Worm (Caenorhabditis elegans) whole organism, L1 larva: Measurements from ENCODE around the gene cox-5A.
A peak's percentile ranks its signal among the peaks of the same experiment; 100 is the strongest.

Experiments
- Y116A8C.19 ChIP-seq: sonication (generic microtip); optimal IDR thresholded peaks from 2 replicates; lab custom pipeline; 2016; ENCODE audit warnings: missing compliant biosample characterization, missing genetic modification characterization, borderline replicate concordance
- aha-1 ChIP-seq: fragments of 150-350 bp; optimal IDR thresholded peaks from 2 replicates; lab custom pipeline; 2014; ENCODE audit warnings: missing biosample characterization, missing genetic modification characterization
- ama-1 ChIP-seq: fragments of 150-350 bp; optimal IDR thresholded peaks from 2 replicates; lab custom pipeline; 2014
- blmp-1 ChIP-seq: fragments of 150-350 bp; optimal IDR thresholded peaks from 2 replicates; lab custom pipeline; 2014; ENCODE audit warnings: missing biosample characterization, missing genetic modification characterization
- ces-1 ChIP-seq: fragments of 150-350 bp; optimal IDR thresholded peaks from 2 replicates; lab custom pipeline; 2014; ENCODE audit warnings: missing biosample characterization, missing genetic modification reagents, missing genetic modification characterization
- efl-1 ChIP-seq, 4 experiments: fragments of 150-350 bp; optimal IDR thresholded peaks in 3 of 4; peaks in 1 of 4; 1 replicate in 1 of 4; 2 replicates in 3 of 4; lab custom pipeline; 2014; ENCODE audit warnings: missing biosample characterization in 2 of 4, missing genetic modification characterization in 2 of 4, missing genetic modification reagents in 2 of 4
- egl-27 ChIP-seq, 2 experiments: fragments of 150-350 bp in 1 of 2; sonication (generic microtip); optimal IDR thresholded peaks; 3 replicates each; lab custom pipeline; 2017 to 2018; ENCODE audit warnings: missing biosample characterization in 2 of 2, missing genetic modification characterization in 2 of 2, missing genetic modification reagents in 2 of 2
- fkh-10 ChIP-seq: sonication (generic microtip); optimal IDR thresholded peaks from 2 replicates; lab custom pipeline; 2017; ENCODE audit warnings: missing biosample characterization, missing genetic modification reagents, missing genetic modification characterization
- fos-1 ChIP-seq: fragments of 150-350 bp; optimal IDR thresholded peaks from 2 replicates; lab custom pipeline; 2014; ENCODE audit warnings: missing biosample characterization, missing genetic modification characterization
- hlh-4 ChIP-seq: sonication (generic microtip); optimal IDR thresholded peaks from 2 replicates; lab custom pipeline; 2016; ENCODE audit warnings: mild to moderate bottlenecking, missing genetic modification characterization, missing compliant biosample characterization
- lin-13 ChIP-seq: fragments of 150-350 bp; optimal IDR thresholded peaks from 2 replicates; lab custom pipeline; 2014; ENCODE audit warnings: missing biosample characterization, missing genetic modification reagents, missing genetic modification characterization
- lin-14 ChIP-seq: fragments of 200-800 bp; sonication (Bioruptor generic); optimal IDR thresholded peaks from 2 replicates; lab custom pipeline; 2018; ENCODE audit warnings: mild to moderate bottlenecking, missing genetic modification characterization, moderate library complexity, missing compliant biosample characterization
- lin-35 ChIP-seq, 2 experiments: fragments of 150-350 bp; optimal IDR thresholded peaks; 2 replicates each; lab custom pipeline; 2014; ENCODE audit warnings: missing biosample characterization in 2 of 2, missing genetic modification characterization in 2 of 2, missing genetic modification reagents in 2 of 2
- lin-39 ChIP-seq: fragments of 150-350 bp; optimal IDR thresholded peaks from 2 replicates; lab custom pipeline; 2014; ENCODE audit warnings: missing biosample characterization, missing genetic modification reagents, missing genetic modification characterization
- lsy-2 ChIP-seq, 2 experiments: fragments of 150-350 bp; optimal IDR thresholded peaks; 2 replicates each; lab custom pipeline; 2014; ENCODE audit warnings: missing biosample characterization in 2 of 2, missing genetic modification characterization in 2 of 2
- mdl-1 ChIP-seq, 2 experiments: fragments of 150-350 bp; optimal IDR thresholded peaks; 2 replicates each; lab custom pipeline; 2014 to 2017; ENCODE audit warnings: missing biosample characterization in 2 of 2, missing genetic modification characterization in 2 of 2, inconsistent platforms in 1 of 2
- mef-2 ChIP-seq: fragments of 150-350 bp; optimal IDR thresholded peaks from 2 replicates; lab custom pipeline; 2014; ENCODE audit warnings: missing biosample characterization, missing genetic modification characterization
- nhr-19 ChIP-seq: fragments of 200-800 bp; sonication (Bioruptor generic); conservative IDR thresholded peaks from 2 replicates; pipeline ENCODE4 v1.3.6; 2022; ENCODE audit warnings: missing genetic modification characterization, missing compliant biosample characterization
- nhr-20 ChIP-seq: sonication (generic microtip); optimal IDR thresholded peaks from 2 replicates; lab custom pipeline; 2016; ENCODE audit warnings: mild to moderate bottlenecking, missing genetic modification characterization, missing compliant biosample characterization
- nhr-47 ChIP-seq: sonication (generic microtip); optimal IDR thresholded peaks from 2 replicates; lab custom pipeline; 2016; ENCODE audit warnings: mild to moderate bottlenecking, missing genetic modification characterization, moderate library complexity, missing compliant biosample characterization
- nhr-71 ChIP-seq: sonication (generic microtip); optimal IDR thresholded peaks from 2 replicates; lab custom pipeline; 2016; ENCODE audit warnings: mild to moderate bottlenecking, missing genetic modification characterization, moderate library complexity, missing compliant biosample characterization
- nhr-84 ChIP-seq: sonication (generic microtip); optimal IDR thresholded peaks from 2 replicates; lab custom pipeline; 2017; ENCODE audit warnings: missing biosample characterization, missing genetic modification characterization
- nhr-85 ChIP-seq: sonication (generic microtip); peaks from one replicate; lab custom pipeline; 2016; ENCODE audit warnings: missing genetic modification characterization, inconsistent platforms, missing compliant biosample characterization
- nhr-90 ChIP-seq: sonication (generic microtip); optimal IDR thresholded peaks from 2 replicates; lab custom pipeline; 2016; ENCODE audit warnings: mild to moderate bottlenecking, missing genetic modification characterization, missing compliant biosample characterization; ENCODE audit not compliant: poor library complexity
- pax-3 ChIP-seq: fragments of 200-800 bp; sonication (Bioruptor generic); optimal IDR thresholded peaks from 2 replicates; lab custom pipeline; 2018; ENCODE audit warnings: mild to moderate bottlenecking, missing genetic modification characterization, moderate library complexity, missing compliant biosample characterization
- rnt-1 ChIP-seq: sonication (generic microtip); optimal IDR thresholded peaks from 2 replicates; lab custom pipeline; 2016; ENCODE audit warnings: mild to moderate bottlenecking, missing genetic modification characterization, moderate library complexity, missing compliant biosample characterization
- snu-23 ChIP-seq: sonication (generic microtip); optimal IDR thresholded peaks from 2 replicates; lab custom pipeline; 2016; ENCODE audit warnings: missing genetic modification characterization, missing compliant biosample characterization
- swsn-7 ChIP-seq: sonication (generic microtip); optimal IDR thresholded peaks from 2 replicates; lab custom pipeline; 2016; ENCODE audit warnings: missing genetic modification characterization, missing compliant biosample characterization
- tbx-2 ChIP-seq: sonication (generic microtip); optimal IDR thresholded peaks from 2 replicates; lab custom pipeline; 2016; ENCODE audit warnings: missing genetic modification characterization, missing compliant biosample characterization
- tlp-1 ChIP-seq: fragments of 150-350 bp; optimal IDR thresholded peaks from 2 replicates; lab custom pipeline; 2014; ENCODE audit warnings: missing biosample characterization, missing genetic modification characterization
- unc-86 ChIP-seq: sonication (generic microtip); optimal IDR thresholded peaks from 2 replicates; lab custom pipeline; 2016; ENCODE audit warnings: missing genetic modification characterization, missing compliant biosample characterization
- zag-1 ChIP-seq: fragments of 150-350 bp; optimal IDR thresholded peaks from 2 replicates; lab custom pipeline; 2014; ENCODE audit warnings: missing biosample characterization, missing genetic modification characterization
- zip-4 ChIP-seq: fragments of 200-800 bp; sonication (Bioruptor generic); optimal IDR thresholded peaks from 2 replicates; lab custom pipeline; 2018; ENCODE audit warnings: mild to moderate bottlenecking, missing genetic modification characterization, moderate library complexity, missing compliant biosample characterization
- ztf-11 ChIP-seq, 2 experiments: sonication (generic microtip); optimal IDR thresholded peaks; 2 replicates each; lab custom pipeline; 2016 to 2017; ENCODE audit warnings: missing genetic modification characterization in 2 of 2, missing biosample characterization in 1 of 2, missing compliant biosample characterization in 1 of 2

The cox-5A gene

ce11 chrIII:12904052-12904451 is 1.2 kb upstream of the cox-5A start (continued):
- TF ChIP-seq ces-1 (no peak), Y116A8C.19 (no peak), nhr-85 (no peak), fkh-10 (no peak), ztf-11 (tag; optimal IDR thresholded peaks at IDR 0.05; lab: Kevin White, UChicago) (no peak)

- TF ChIP-seq fos-1 (peak; percentile 46), nhr-90 (peak; percentile 69), lsy-2 (tag; optimal IDR thresholded peaks at IDR 0.05; lab: Kevin White, UChicago) (peak; percentile 2 to 66), unc-86 (tag; lab: Kevin White, UChicago) (peak; percentile 19), pax-3 (tag; lab: Kevin White, UChicago) (no peak), lin-13 (peak; percentile 30), swsn-7 (peak; percentile 38), snu-23 (GFP tag; lab: Kevin White, UChicago) (peak; percentile 28), tlp-1 (tag; lab: Kevin White, UChicago) (no peak), mef-2 (tag; lab: Kevin White, UChicago) (no peak), nhr-84 (tag; lab: Kevin White, UChicago) (no peak), tbx-2 (tag; lab: Kevin White, UChicago) (peak; percentile 19), nhr-71 (tag; lab: Kevin White, UChicago) (peak; percentile 62), mdl-1 (tag; optimal IDR thresholded peaks at IDR 0.05; lab: Kevin White, UChicago) (no peak), nhr-47 (tag; lab: Kevin White, UChicago) (peak; percentile 48), efl-1 (optimal IDR thresholded peaks at IDR 0.05; lab: Kevin White, UChicago) (peak; percentile 23 to 33), efl-1 (GFP tag; optimal IDR thresholded peaks at IDR 0.05 in 1 of 2; lab: Kevin White, UChicago) (peak in 1 of 2 experiments; percentile 34), ztf-11 (tag; optimal IDR thresholded peaks at IDR 0.05; lab: Kevin White, UChicago) (no peak), rnt-1 (tag; lab: Kevin White, UChicago) (peak; percentile 2), nhr-85 (peak; percentile 78), zip-4 (peak; percentile 22), nhr-20 (peak; percentile 16), blmp-1 (tag; lab: Kevin White, UChicago) (no peak), lin-35 (GFP tag; optimal IDR thresholded peaks at IDR 0.05; lab: Kevin White, UChicago) (peak in 1 of 2 experiments; percentile 28), ama-1 (lab: Kevin White, UChicago) (peak; percentile 70), nhr-19 (GFP tag; lab: Robert Waterston, UW) (peak; percentile 22; the same call in 1 of the 2 replicates), hlh-4 (tag; lab: Kevin White, UChicago) (no peak)
Measured at ce11 chrIII:12906611-12907037, 1.3 kb downstream of the cox-5A start.

ce11 chrIII:12907218-12907617 is 1.9 kb downstream of the cox-5A start:
- no peak for TF ChIP-seq efl-1 (optimal IDR thresholded peaks at IDR 0.05; lab: Kevin White, UChicago)
- no peak for TF ChIP-seq efl-1 (GFP tag; optimal IDR thresholded peaks at IDR 0.05 in 1 of 2; lab: Kevin White, UChicago)
- TF ChIP-seq mdl-1 (tag; optimal IDR thresholded peaks at IDR 0.05; lab: Kevin White, UChicago): no peak
- TF ChIP-seq hlh-4 (tag; lab: Kevin White, UChicago): no peak
- no peak for TF ChIP-seq zag-1 (tag; lab: Kevin White, UChicago)
- TF ChIP-seq lin-39: no peak
- TF ChIP-seq egl-27 (tag; optimal IDR thresholded peaks at IDR 0.05; lab: Kevin White, UChicago): no peak

DNA sequence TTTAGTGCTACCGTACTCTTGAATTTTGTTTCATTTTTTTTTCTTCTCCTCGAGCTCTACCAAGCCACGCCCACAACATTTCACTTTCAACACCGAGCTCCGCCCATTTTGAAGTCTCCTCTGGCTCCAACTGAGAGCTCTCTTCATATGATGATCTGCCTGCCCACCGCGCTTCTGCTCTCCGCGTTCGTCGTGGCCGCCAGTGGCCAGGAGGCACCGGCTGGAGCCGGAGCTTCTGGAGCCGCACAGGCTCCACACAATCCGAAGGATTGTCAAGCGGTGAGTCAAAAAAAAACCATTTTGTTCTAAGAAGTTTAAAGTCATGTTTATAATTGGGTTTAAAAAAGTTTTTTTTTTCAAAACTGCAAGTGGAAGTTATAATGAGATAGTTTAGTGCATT is 5.1 kb downstream of the cox-5A start, which contains the start of gene flp-14:
TSS of gene flp-14 (plus strand) at position 146 of the 400 bp plus-strand sequence.
- TF ChIP-seq efl-1 (optimal IDR thresholded peaks at IDR 0.05; lab: Kevin White, UChicago): no peak
- TF ChIP-seq efl-1 (GFP tag; optimal IDR thresholded peaks at IDR 0.05 in 1 of 2; lab: Kevin White, UChicago): peak in 1 of 2 experiments; percentile 71
- TF ChIP-seq mdl-1 (tag; optimal IDR thresholded peaks at IDR 0.05; lab: Kevin White, UChicago): no peak

ce11 chrIII:12916459-12916858 is 11.2 kb downstream of the cox-5A start:
- TF ChIP-seq aha-1 (no peak), lin-14 (GFP tag; lab: Kevin White, UChicago) (peak; percentile 24)
